Fruit fly (Drosophila melanogaster) whole organism, embryonic: ENCODE measurements around the gene CG31075.

Experiments used
- Abd-B ChIP-seq: fragments of 200-800 bp; sonication (Bioruptor generic); optimal IDR thresholded peaks from 2 replicates; lab custom pipeline; 2018; ENCODE audit warnings: missing biosample characterization, mild to moderate bottlenecking, missing genetic modification characterization, moderate library complexity
- Awh ChIP-seq: fragments of 200-800 bp; sonication (Bioruptor generic); IDR thresholded peaks from 2 replicates; pipeline ENCODE4, ENCODE4 v1.3.6; 2022; ENCODE audit warnings: missing biosample characterization, missing genetic modification characterization
- CG10267 ChIP-seq: fragments of 200-800 bp; sonication (Bioruptor generic); optimal IDR thresholded peaks from 2 replicates; lab custom pipeline; 2018; ENCODE audit warnings: missing biosample characterization, mild to moderate bottlenecking, missing genetic modification characterization, moderate library complexity
- CG12071 ChIP-seq: fragments of 200-800 bp; sonication (Bioruptor generic); optimal IDR thresholded peaks from 3 replicates; lab custom pipeline; 2018; ENCODE audit warnings: missing biosample characterization, mild to moderate bottlenecking, missing genetic modification characterization
- CG12299 ChIP-seq: fragments of 200-800 bp; sonication (Bioruptor generic); optimal IDR thresholded peaks from 2 replicates; lab custom pipeline; 2018; ENCODE audit warnings: missing biosample characterization, mild to moderate bottlenecking, missing genetic modification characterization
- CG12659 ChIP-seq: fragments of 200-800 bp; sonication (Bioruptor generic); optimal IDR thresholded peaks from 3 replicates; lab custom pipeline; 2017; ENCODE audit warnings: mild to moderate bottlenecking, missing biosample characterization, missing genetic modification reagents, missing genetic modification characterization
- CG13287 ChIP-seq: fragments of 200-800 bp; sonication (Bioruptor generic); IDR thresholded peaks from 2 replicates; pipeline ENCODE4 v1.3.6; 2022; ENCODE audit warnings: missing biosample characterization, missing genetic modification characterization; ENCODE audit not compliant: partially characterized antibody
- CG15479 ChIP-seq: fragments of 200-800 bp; sonication (Bioruptor generic); optimal IDR thresholded peaks from 3 replicates; lab custom pipeline; 2019; ENCODE audit warnings: missing biosample characterization, mild to moderate bottlenecking, missing genetic modification characterization, moderate library complexity
- CG15514 ChIP-seq: fragments of 200-800 bp; sonication (Bioruptor generic); optimal IDR thresholded peaks from 3 replicates; lab custom pipeline; 2017; ENCODE audit warnings: missing biosample characterization, missing genetic modification characterization, mild to moderate bottlenecking, moderate library complexity, missing genetic modification reagents
- CG15601 ChIP-seq: fragments of 200-800 bp; sonication (Bioruptor generic); optimal IDR thresholded peaks from 3 replicates; lab custom pipeline; 2019; ENCODE audit warnings: missing biosample characterization, mild to moderate bottlenecking, missing genetic modification characterization, moderate library complexity
- CG16815 ChIP-seq: fragments of 200-800 bp; sonication (Bioruptor generic); optimal IDR thresholded peaks from 3 replicates; lab custom pipeline; 2017; ENCODE audit warnings: missing biosample characterization, mild to moderate bottlenecking, missing genetic modification characterization
- CG17328 ChIP-seq: fragments of 200-800 bp; sonication (Bioruptor generic); IDR thresholded peaks from 2 replicates; pipeline ENCODE4 v1.3.6; 2022; ENCODE audit warnings: missing biosample characterization, missing genetic modification characterization
- CG31441 ChIP-seq: fragments of 200-800 bp; sonication (Bioruptor generic); IDR thresholded peaks from 2 replicates; pipeline ENCODE4 v1.3.6; 2022; ENCODE audit warnings: missing biosample characterization, missing genetic modification characterization
- CG3995 ChIP-seq: fragments of 200-800 bp; sonication (Bioruptor generic); optimal IDR thresholded peaks from 3 replicates; lab custom pipeline; 2016; ENCODE audit warnings: missing biosample characterization, missing genetic modification characterization
- CG4707 ChIP-seq: fragments of 200-800 bp; sonication (Bioruptor generic); optimal IDR thresholded peaks from 2 replicates; lab custom pipeline; 2018; ENCODE audit warnings: missing biosample characterization, mild to moderate bottlenecking, missing genetic modification characterization, moderate library complexity
- D19A ChIP-seq: fragments of 200-800 bp; optimal IDR thresholded peaks from 3 replicates; lab custom pipeline; 2019; ENCODE audit warnings: missing biosample characterization, mild to moderate bottlenecking, missing genetic modification characterization, moderate library complexity
- Dek ChIP-seq: fragments of 200-800 bp; sonication (Bioruptor generic); optimal IDR thresholded peaks from 3 replicates; lab custom pipeline; 2019; ENCODE audit warnings: missing biosample characterization, mild to moderate bottlenecking, missing genetic modification characterization, moderate library complexity
- Doc3 ChIP-seq: fragments of 200-800 bp; sonication (Bioruptor generic); IDR thresholded peaks from 3 replicates; pipeline ENCODE4 v1.3.6; 2022; ENCODE audit warnings: missing biosample characterization, missing genetic modification characterization; ENCODE audit not compliant: partially characterized antibody
- Drgx ChIP-seq: fragments of 200-800 bp; sonication (Bioruptor generic); IDR thresholded peaks from 2 replicates; pipeline ENCODE4 v1.3.6; 2022; ENCODE audit warnings: missing biosample characterization, missing genetic modification characterization
- Ets97D ChIP-seq: fragments of 200-800 bp; sonication (Bioruptor generic); optimal IDR thresholded peaks from 3 replicates; lab custom pipeline; 2016; ENCODE audit warnings: missing biosample characterization, missing genetic modification characterization
- Fer3 ChIP-seq: fragments of 200-800 bp; sonication (Bioruptor generic); optimal IDR thresholded peaks from 2 replicates; lab custom pipeline; 2018; ENCODE audit warnings: missing biosample characterization, mild to moderate bottlenecking, missing genetic modification characterization, moderate library complexity
- Hey ChIP-seq: fragments of 200-800 bp; sonication (Bioruptor generic); optimal IDR thresholded peaks from 3 replicates; lab custom pipeline; 2018; ENCODE audit warnings: missing biosample characterization, mild to moderate bottlenecking, missing genetic modification characterization
- HmgZ ChIP-seq: fragments of 200-800 bp; sonication (Bioruptor generic); optimal IDR thresholded peaks from 2 replicates; lab custom pipeline; 2018; ENCODE audit warnings: missing biosample characterization, mild to moderate bottlenecking, missing genetic modification characterization
- MESR4 ChIP-seq: fragments of 200-800 bp; sonication (Bioruptor generic); optimal IDR thresholded peaks from 2 replicates; lab custom pipeline; 2018; ENCODE audit warnings: missing biosample characterization, mild to moderate bottlenecking, missing genetic modification characterization, moderate library complexity
- Mad ChIP-seq: fragments of 200-800 bp; sonication (Bioruptor generic); optimal IDR thresholded peaks from 2 replicates; lab custom pipeline; 2016; ENCODE audit warnings: missing biosample characterization, missing genetic modification characterization
- NfI ChIP-seq: fragments of 200-800 bp; sonication (Bioruptor generic); optimal IDR thresholded peaks from 3 replicates; lab custom pipeline; 2018; ENCODE audit warnings: missing biosample characterization, mild to moderate bottlenecking, missing genetic modification characterization, moderate library complexity
- Pdp1 ChIP-seq, 2 experiments: fragments of 200-800 bp; sonication (Bioruptor generic); optimal IDR thresholded peaks; 3 replicates each; lab custom pipeline; 2016; ENCODE audit warnings: missing biosample characterization in 2 of 2, missing genetic modification characterization in 2 of 2, mild to moderate bottlenecking in 1 of 2, moderate library complexity in 1 of 2
- Rfx ChIP-seq: fragments of 200-800 bp; sonication (Bioruptor generic); IDR thresholded peaks from 2 replicates; pipeline ENCODE4 v1.3.6; 2022; ENCODE audit warnings: missing biosample characterization, missing genetic modification characterization
- Scr ChIP-seq: fragments of 200-800 bp; sonication (Bioruptor generic); IDR thresholded peaks from 2 replicates; pipeline ENCODE4 v1.3.6; 2022; ENCODE audit warnings: missing biosample characterization, missing genetic modification characterization; ENCODE audit not compliant: partially characterized antibody
- Taf1 ChIP-seq: fragments of 200-800 bp; sonication (Bioruptor generic); IDR thresholded peaks from 2 replicates; pipeline ENCODE4 v1.3.6; 2022; ENCODE audit warnings: missing biosample characterization, missing genetic modification characterization
- abd-A ChIP-seq: fragments of 200-800 bp; sonication (Bioruptor generic); optimal IDR thresholded peaks from 3 replicates; lab custom pipeline; 2019; ENCODE audit warnings: missing biosample characterization, mild to moderate bottlenecking, missing genetic modification characterization, moderate library complexity
- aop ChIP-seq: fragments of 200-800 bp; sonication (Bioruptor generic); IDR thresholded peaks from 2 replicates; pipeline ENCODE4 v1.3.6; 2022; ENCODE audit warnings: missing biosample characterization, missing genetic modification characterization
- chn ChIP-seq: fragments of 200-800 bp; sonication (Bioruptor generic); optimal IDR thresholded peaks from 2 replicates; lab custom pipeline; 2016; ENCODE audit warnings: missing biosample characterization, missing genetic modification characterization
- ci ChIP-seq: fragments of 200-800 bp; sonication (Bioruptor generic); IDR thresholded peaks from 3 replicates; pipeline ENCODE4 v1.3.6; 2022; ENCODE audit warnings: missing biosample characterization, missing genetic modification characterization
- crol ChIP-seq: fragments of 200-800 bp; sonication (Bioruptor generic); IDR thresholded peaks from 2 replicates; pipeline ENCODE4 v1.3.6; 2022; ENCODE audit warnings: missing biosample characterization, missing genetic modification characterization
- exex ChIP-seq: fragments of 200-800 bp; sonication (Bioruptor generic); optimal IDR thresholded peaks from 4 replicates; lab custom pipeline; 2018; ENCODE audit warnings: missing biosample characterization, mild to moderate bottlenecking, missing genetic modification characterization, moderate library complexity
- ftz-f1 ChIP-seq: fragments of 200-800 bp; sonication (Bioruptor generic); optimal IDR thresholded peaks from 2 replicates; lab custom pipeline; 2016; ENCODE audit warnings: missing biosample characterization, missing genetic modification characterization
- h ChIP-seq: fragments of >200 bp; optimal IDR thresholded peaks from 2 replicates; lab custom pipeline; 2017
- jigr1 ChIP-seq: fragments of 200-800 bp; sonication (Bioruptor generic); IDR thresholded peaks from 3 replicates; pipeline ENCODE4 v1.3.6; 2022; ENCODE audit warnings: missing biosample characterization, missing genetic modification characterization
- pho ChIP-seq: fragments of 200-800 bp; sonication (Bioruptor generic); optimal IDR thresholded peaks from 2 replicates; lab custom pipeline; 2016; ENCODE audit warnings: missing biosample characterization, missing genetic modification characterization
- phol ChIP-seq: fragments of 200-800 bp; sonication (Bioruptor generic); optimal IDR thresholded peaks from 3 replicates; lab custom pipeline; 2018; ENCODE audit warnings: missing biosample characterization, mild to moderate bottlenecking, missing genetic modification characterization, moderate library complexity
- salm ChIP-seq: fragments of 200-800 bp; sonication (Bioruptor generic); optimal IDR thresholded peaks from 2 replicates; lab custom pipeline; 2018; ENCODE audit warnings: missing biosample characterization, mild to moderate bottlenecking, missing genetic modification characterization
- sd ChIP-seq: fragments of 200-800 bp; sonication (Bioruptor generic); optimal IDR thresholded peaks from 3 replicates; lab custom pipeline; 2018; ENCODE audit warnings: missing biosample characterization, mild to moderate bottlenecking, missing genetic modification characterization, moderate library complexity
- so ChIP-seq: fragments of 200-800 bp; sonication (Bioruptor generic); IDR thresholded peaks from 3 replicates; pipeline ENCODE4 v1.3.6; 2022; ENCODE audit warnings: missing biosample characterization, missing genetic modification characterization
- tio ChIP-seq: fragments of 200-800 bp; sonication (Bioruptor generic); optimal IDR thresholded peaks from 2 replicates; lab custom pipeline; 2017; ENCODE audit warnings: missing biosample characterization, missing genetic modification characterization, inconsistent platforms
- usp ChIP-seq: fragments of >200 bp; optimal IDR thresholded peaks from 2 replicates; lab custom pipeline; 2017; ENCODE audit warnings: missing biosample characterization, missing genetic modification characterization
- wdn ChIP-seq: fragments of 200-800 bp; sonication (Bioruptor generic); IDR thresholded peaks from 2 replicates; pipeline ENCODE4 v1.3.6; 2022; ENCODE audit warnings: missing biosample characterization, missing genetic modification characterization

The CG31075 gene

dm6 chr3R:26967587-26968312 is 20.6 kb downstream of the CG31075 start (continued):
- TF ChIP-seq so (GFP tag; lab: Robert Waterston, UW) = 0 out of 3 replicates have a peak, but pooled peaks have one; percentile 20
- 0 out of 2 replicates have a peak, but pooled peaks have one; percentile 7 for TF ChIP-seq CG31441 (GFP tag; lab: Robert Waterston, UW)
- TF ChIP-seq Scr (GFP tag; lab: Robert Waterston, UW) = no peak
- peak; percentile 5 for TF ChIP-seq tio (GFP tag; lab: Kevin White, UChicago)
- TF ChIP-seq phol (tag; lab: Kevin White, UChicago) = peak; percentile 36

DNA sequence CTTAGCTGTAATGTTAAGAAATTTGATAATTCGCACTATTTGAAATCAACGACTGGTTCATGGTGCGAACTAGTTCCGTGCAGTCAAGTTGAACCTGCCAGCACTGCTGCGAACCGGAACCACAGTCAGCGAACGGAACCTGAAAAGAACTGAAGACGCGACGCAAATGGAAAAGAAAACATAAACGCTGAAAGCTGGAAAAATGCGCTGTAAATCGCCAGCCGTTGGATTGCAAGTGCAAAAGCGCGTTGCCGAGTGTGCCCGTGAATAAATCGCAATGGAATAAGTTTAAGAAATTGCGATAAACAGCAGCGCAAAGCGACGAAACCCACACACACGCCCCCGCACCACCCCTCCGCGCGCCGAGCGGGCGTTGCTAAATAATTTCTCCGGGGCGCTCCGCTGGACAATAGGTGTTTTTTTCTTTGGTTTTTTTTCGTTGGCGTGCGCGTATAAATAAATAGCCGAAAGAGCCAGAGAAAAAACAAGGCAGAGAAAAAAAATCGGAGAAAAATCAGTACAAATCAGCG is 21.5 kb downstream of the CG31075 start, which contains the start of gene CG5521:
Gene CG5521 (plus strand): TSS at position 137 of the 530 bp plus-strand sequence.
- no peak for TF ChIP-seq CG12299 (tag; lab: Kevin White, UChicago)
- TF ChIP-seq Dek (tag; lab: Kevin White, UChicago) = no peak
- TF ChIP-seq Taf1 (GFP tag; lab: Robert Waterston, UW) = no peak
- peak; percentile 2 for TF ChIP-seq CG10267
- no peak for TF ChIP-seq usp
- no peak for TF ChIP-seq CG15479 (GFP tag; lab: Kevin White, UChicago)
- 0 out of 3 replicates have a peak, but pooled peaks have one; percentile 38 for TF ChIP-seq ci (GFP tag; lab: Robert Waterston, UW)
- TF ChIP-seq aop (GFP tag; lab: Robert Waterston, UW) = no peak
- TF ChIP-seq Fer3 (tag; lab: Kevin White, UChicago) = no peak
- no peak for TF ChIP-seq Drgx (GFP tag; lab: Robert Waterston, UW)
- TF ChIP-seq jigr1 (GFP tag; lab: Robert Waterston, UW) = no peak
- peak; percentile 34 for TF ChIP-seq CG12659 (GFP tag; lab: Kevin White, UChicago)
- no peak for TF ChIP-seq exex
- TF ChIP-seq ftz-f1 (GFP tag; lab: Kevin White, UChicago) = no peak
- peak; percentile 98 for TF ChIP-seq crol
- no peak for TF ChIP-seq CG3995 (GFP tag; lab: Kevin White, UChicago)
- TF ChIP-seq CG4707 (GFP tag; lab: Kevin White, UChicago) = no peak
- TF ChIP-seq HmgZ (tag; lab: Kevin White, UChicago) = peak; percentile 7
- no peak for TF ChIP-seq Abd-B (GFP tag; lab: Kevin White, UChicago)
- TF ChIP-seq CG15514 = peak; percentile 100
- TF ChIP-seq MESR4 (GFP tag; lab: Kevin White, UChicago) = peak; percentile 90
- TF ChIP-seq chn (GFP tag; lab: Kevin White, UChicago) = no peak
- TF ChIP-seq sd = peak; percentile 21
- TF ChIP-seq NfI (GFP tag; lab: Kevin White, UChicago) = no peak
- peak; percentile 38 for TF ChIP-seq abd-A (tag; lab: Kevin White, UChicago)
- no peak for TF ChIP-seq Mad (GFP tag; lab: Kevin White, UChicago)
- no peak for TF ChIP-seq Pdp1 (GFP tag; optimal IDR thresholded peaks at IDR 0.05; lab: Kevin White, UChicago)
- peak; percentile 56 for TF ChIP-seq CG13287 (GFP tag; lab: Robert Waterston, UW)
- no peak for TF ChIP-seq wdn (GFP tag; lab: Robert Waterston, UW)
- no peak for TF ChIP-seq Doc3 (GFP tag; lab: Robert Waterston, UW)
- TF ChIP-seq Hey (tag; lab: Kevin White, UChicago) = no peak
- no peak for TF ChIP-seq CG17328 (GFP tag; lab: Robert Waterston, UW)
- TF ChIP-seq salm (tag; lab: Kevin White, UChicago) = no peak
- peak; percentile 37; the same call in 1 of the 2 replicates for TF ChIP-seq Rfx (GFP tag; lab: Robert Waterston, UW)
- TF ChIP-seq CG16815 (GFP tag; lab: Kevin White, UChicago) = no peak
- no peak for TF ChIP-seq CG12071 (GFP tag; lab: Kevin White, UChicago)
- no peak for TF ChIP-seq h (lab: Kevin White, UChicago)
- no peak for TF ChIP-seq pho (GFP tag; lab: Kevin White, UChicago)
- peak; percentile 37 for TF ChIP-seq D19A (tag; lab: Kevin White, UChicago)
- TF ChIP-seq Ets97D = no peak
- peak; percentile 14 for TF ChIP-seq CG15601
- TF ChIP-seq Awh (GFP tag; lab: Robert Waterston, UW) = no peak
